Worm (Caenorhabditis elegans) whole organism, late embryonic: ENCODE data around the gene T27E9.6.

ENCODE experiments used
- T23F11.4 ChIP-seq: fragments of 200-800 bp; sonication (Bioruptor generic); optimal IDR thresholded peaks from 2 replicates; lab custom pipeline; 2018; ENCODE audit warnings: mild to moderate bottlenecking, missing genetic modification characterization, missing compliant biosample characterization
- ceh-6 ChIP-seq: fragments of 200-800 bp; sonication (Bioruptor generic); optimal IDR thresholded peaks from 2 replicates; lab custom pipeline; 2018; ENCODE audit warnings: mild to moderate bottlenecking, missing genetic modification characterization, missing compliant biosample characterization
- dmd-4 ChIP-seq: sonication (generic microtip); optimal IDR thresholded peaks from 2 replicates; lab custom pipeline; 2016; ENCODE audit warnings: borderline replicate concordance, missing genetic modification characterization, missing compliant biosample characterization
- elt-2 ChIP-seq: sonication (generic microtip); optimal IDR thresholded peaks from 2 replicates; lab custom pipeline; 2016; ENCODE audit warnings: missing genetic modification reagents, missing genetic modification characterization, missing compliant biosample characterization
- ets-4 ChIP-seq: sonication (generic microtip); optimal IDR thresholded peaks from 2 replicates; lab custom pipeline; 2016; ENCODE audit warnings: missing genetic modification characterization, missing compliant biosample characterization
- hlh-6 ChIP-seq: sonication (generic microtip); optimal IDR thresholded peaks from 2 replicates; lab custom pipeline; 2016; ENCODE audit warnings: missing genotype, missing genetic modification characterization, missing compliant biosample characterization
- nhr-11 ChIP-seq: fragments of 150-350 bp; optimal IDR thresholded peaks from 2 replicates; lab custom pipeline; 2014; ENCODE audit warnings: missing biosample characterization, missing genetic modification characterization
- pha-4 ChIP-seq: fragments of 150-350 bp; optimal IDR thresholded peaks from 2 replicates; lab custom pipeline; 2018; ENCODE audit warnings: missing biosample characterization, missing genetic modification reagents, missing genetic modification characterization
- sdc-2 ChIP-seq: sonication (generic microtip); optimal IDR thresholded peaks from 2 replicates; lab custom pipeline; 2016; ENCODE audit warnings: missing genotype, missing genetic modification characterization, missing compliant biosample characterization

DNA sequence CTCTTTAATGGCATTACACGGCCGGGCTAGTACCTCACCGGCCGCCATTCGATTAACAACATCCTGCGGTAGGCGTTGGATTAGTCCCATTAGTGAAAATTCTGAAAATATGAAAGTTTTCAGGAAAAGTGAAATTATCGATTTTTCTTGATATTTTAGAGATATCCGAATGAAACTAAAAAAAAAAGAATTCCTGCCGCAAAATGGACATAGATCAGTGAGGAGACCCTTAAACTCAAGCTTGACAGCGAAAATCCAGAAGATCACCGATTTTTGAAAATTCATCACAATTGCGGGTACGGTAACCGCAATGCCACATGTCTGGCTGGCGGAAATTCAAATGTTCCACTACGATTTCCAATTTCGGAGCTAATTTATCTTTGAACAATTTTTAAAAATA is 37.9 kb upstream of the T27E9.6 start, which contains the start of gene mlh-1:
- TF ChIP-seq ceh-6 (GFP tag; lab: Kevin White, UChicago) (no peak), hlh-6 (no peak), ets-4 (tag; lab: Kevin White, UChicago) (no peak), T23F11.4 (no peak), elt-2 (tag; lab: Kevin White, UChicago) (no peak), sdc-2 (tag; lab: Kevin White, UChicago) (no peak), dmd-4 (tag; lab: Kevin White, UChicago) (no peak), pha-4 (tag; lab: Kevin White, UChicago) (no peak), nhr-11 (no peak)
